Fruit fly (Drosophila melanogaster) Kc167 (cell line): ENCODE data around the gene RluA-2.

ENCODE experiments used
- Myc ChIP-seq: fragments of >200 bp; optimal IDR thresholded peaks from 2 replicates; lab custom pipeline; 2017; ENCODE audit warnings: missing external identifiers
- Sin3A ChIP-seq: fragments of >200 bp; optimal IDR thresholded peaks from 2 replicates; lab custom pipeline; 2018; ENCODE audit warnings: missing external identifiers
- h ChIP-seq: fragments of >200 bp; optimal IDR thresholded peaks from 3 replicates; lab custom pipeline; 2018; ENCODE audit warnings: missing external identifiers
- insv ChIP-seq: fragments of >200 bp; optimal IDR thresholded peaks from 3 replicates; lab custom pipeline; 2018; ENCODE audit warnings: missing external identifiers
- psq ChIP-seq: fragments of >200 bp; optimal IDR thresholded peaks from 2 replicates; lab custom pipeline; 2017; ENCODE audit warnings: missing external identifiers
- ttk ChIP-seq: sonication (Bioruptor generic); optimal IDR thresholded peaks from 2 replicates; lab custom pipeline; 2017; ENCODE audit warnings: missing external identifiers

RluA-2 gene

DNA sequence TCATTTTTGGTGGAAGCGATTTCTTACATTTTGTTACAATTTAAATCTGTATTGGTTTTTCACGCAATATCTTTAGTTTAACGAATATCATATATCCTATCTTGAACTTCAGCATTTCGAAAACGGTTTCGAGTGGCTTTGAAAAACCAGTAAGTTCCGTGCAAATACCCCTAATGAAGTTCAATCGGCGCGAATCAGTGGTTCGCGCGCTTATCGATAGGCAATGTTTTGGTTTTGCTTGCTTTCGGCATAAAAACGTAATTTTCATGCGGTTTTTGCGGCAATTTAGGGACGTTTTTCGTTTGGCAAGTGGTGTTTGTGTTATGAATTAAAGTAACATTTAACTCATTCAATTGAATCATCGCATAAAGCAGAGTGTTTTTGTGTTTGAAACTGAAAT lies at the start of gene RluA-2:
Gene RluA-2 (plus strand): TSS at position 195 of the 400 bp plus-strand sequence.
- TF ChIP-seq insv (lab: Kevin White, UChicago) (no peak), Myc (lab: Kevin White, UChicago) (no peak), Sin3A (lab: Kevin White, UChicago) (no peak), ttk (no peak), h (lab: Kevin White, UChicago) (no peak), psq (lab: Kevin White, UChicago) (no peak)

- TF ChIP-seq Sin3A (lab: Kevin White, UChicago) (no peak), insv (lab: Kevin White, UChicago) (no peak), psq (lab: Kevin White, UChicago) (no peak), ttk (no peak), Myc (lab: Kevin White, UChicago) (no peak), h (lab: Kevin White, UChicago) (no peak)
Measured at dm6 chr2L:10428528-10428927, 48.3 kb upstream of the RluA-2 start, which contains the start of gene CG5188. CG5188 (plus strand) TSS chr2L:10428829.

- no peak for TF ChIP-seq insv (lab: Kevin White, UChicago)
- TF ChIP-seq Sin3A (lab: Kevin White, UChicago): no peak
- no peak for TF ChIP-seq ttk
- TF ChIP-seq h (lab: Kevin White, UChicago): no peak
- TF ChIP-seq Myc (lab: Kevin White, UChicago): no peak
- no peak for TF ChIP-seq psq (lab: Kevin White, UChicago)
Measured at dm6 chr2L:10430802-10431476, 45.9 kb upstream of the RluA-2 start, which contains the start of the genes Bug22 and TfIIB. Bug22 (minus strand) TSS chr2L:10430918. TfIIB (plus strand) TSS chr2L:10431338.

dm6 chr2L:10435606-10436160 lies 41.2 kb upstream of the RluA-2 start, which contains the start of the genes TBC1D16 and holn1:
TBC1D16 (minus strand) TSS chr2L:10435656.
holn1 (plus strand) TSS chr2L:10435995.
- TF ChIP-seq psq (lab: Kevin White, UChicago) (no peak), h (lab: Kevin White, UChicago) (no peak), ttk (no peak), Sin3A (lab: Kevin White, UChicago) (no peak), Myc (lab: Kevin White, UChicago) (no peak), insv (lab: Kevin White, UChicago) (no peak)

DNA sequence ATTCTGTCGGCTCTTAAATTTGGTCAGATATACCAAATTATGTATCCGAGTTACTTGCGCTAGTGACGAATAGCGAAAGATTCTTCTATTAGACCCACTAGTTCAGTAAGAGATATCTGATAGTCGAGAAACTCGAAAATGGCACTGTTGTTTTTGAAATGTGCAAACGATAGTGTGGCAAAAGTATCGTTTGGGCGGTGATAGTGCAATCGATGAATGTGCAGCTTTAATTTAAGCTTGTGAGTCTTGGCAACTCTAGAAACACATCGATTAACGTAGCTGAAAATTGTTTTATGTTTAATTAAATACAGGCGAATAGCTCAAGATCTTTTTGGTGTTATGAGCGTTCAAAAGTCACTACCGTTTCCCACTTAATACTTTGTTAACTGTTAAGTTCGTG lies 39.6 kb upstream of the RluA-2 start, which contains the start of gene STUB1:
Gene STUB1 (plus strand): TSS at position 232 of the 400 bp plus-strand sequence.
- TF ChIP-seq psq (lab: Kevin White, UChicago) (no peak), ttk (no peak), insv (lab: Kevin White, UChicago) (no peak), Sin3A (lab: Kevin White, UChicago) (no peak), h (lab: Kevin White, UChicago) (no peak), Myc (lab: Kevin White, UChicago) (no peak)

DNA sequence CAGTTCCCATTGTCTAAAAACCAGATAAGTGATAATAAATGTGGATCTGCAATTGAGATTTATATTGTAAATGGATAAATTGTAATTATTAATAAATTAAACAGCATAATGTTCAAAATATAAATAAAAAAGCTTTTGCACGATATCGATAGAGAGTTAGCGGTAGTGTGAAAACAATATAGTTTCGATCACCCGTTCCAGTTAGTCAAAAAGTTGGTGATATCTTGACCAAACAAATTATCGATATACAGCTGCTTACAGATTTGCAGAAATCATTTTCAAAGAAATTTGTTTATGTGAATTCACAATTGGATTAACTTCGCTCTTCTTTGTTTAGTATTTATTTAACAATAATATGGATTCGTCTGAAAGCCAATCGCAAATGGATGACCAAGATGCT lies 37.7 kb upstream of the RluA-2 start, which contains the start of gene Nse4:
Gene Nse4 (plus strand): TSS at position 267 of the 400 bp plus-strand sequence.
- TF ChIP-seq h (lab: Kevin White, UChicago) (no peak), Sin3A (lab: Kevin White, UChicago) (no peak), Myc (lab: Kevin White, UChicago) (no peak), psq (lab: Kevin White, UChicago) (no peak), insv (lab: Kevin White, UChicago) (no peak), ttk (no peak)

- TF ChIP-seq Sin3A (lab: Kevin White, UChicago) (no peak), psq (lab: Kevin White, UChicago) (no peak), insv (lab: Kevin White, UChicago) (no peak), h (lab: Kevin White, UChicago) (no peak), Myc (lab: Kevin White, UChicago) (no peak), ttk (no peak)
Measured at dm6 chr2L:10442048-10442790, 34.7 kb upstream of the RluA-2 start, which contains the start of gene loh. loh (plus strand) TSS chr2L:10442534.

DNA sequence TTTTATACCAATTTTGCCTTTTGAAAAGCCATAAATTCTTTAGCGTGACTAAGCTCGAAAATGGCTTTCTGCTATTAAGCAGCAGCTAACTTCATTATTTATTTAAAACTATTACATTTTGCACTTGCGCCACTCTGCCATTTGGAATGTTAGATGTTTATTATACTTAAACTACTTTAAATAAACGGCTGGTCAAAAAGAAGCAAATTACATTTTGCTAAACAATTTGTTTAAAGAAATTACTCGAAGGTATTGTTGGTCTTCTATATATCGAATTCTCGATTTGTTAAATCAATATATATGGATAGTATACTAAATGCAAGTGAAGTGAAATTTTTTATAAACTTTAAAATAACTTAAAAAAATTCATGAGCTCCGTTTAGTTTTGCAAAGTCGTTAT lies 24.6 kb upstream of the RluA-2 start, which contains the start of gene ppk10:
Gene ppk10 (minus strand): TSS at position 101 of the 400 bp plus-strand sequence.
- TF ChIP-seq ttk (no peak), Myc (lab: Kevin White, UChicago) (no peak), Sin3A (lab: Kevin White, UChicago) (no peak), psq (lab: Kevin White, UChicago) (no peak), h (lab: Kevin White, UChicago) (no peak), insv (lab: Kevin White, UChicago) (no peak)

dm6 chr2L:10455944-10456520 lies 20.8 kb upstream of the RluA-2 start:
- TF ChIP-seq ttk: no peak
- no peak for TF ChIP-seq insv (lab: Kevin White, UChicago)
- TF ChIP-seq Myc (lab: Kevin White, UChicago): no peak
- no peak for TF ChIP-seq Sin3A (lab: Kevin White, UChicago)
- TF ChIP-seq psq (lab: Kevin White, UChicago): no peak
- TF ChIP-seq h (lab: Kevin White, UChicago): no peak

dm6 chr2L:10457191-10457899 lies 19.5 kb upstream of the RluA-2 start, which contains the start of the genes LManI and LManII:
LManI (minus strand) TSS chr2L:10457241.
LManII (plus strand) TSS chr2L:10457658.
- TF ChIP-seq insv (lab: Kevin White, UChicago) (no peak), Myc (lab: Kevin White, UChicago) (no peak), Sin3A (lab: Kevin White, UChicago) (no peak), ttk (no peak), psq (lab: Kevin White, UChicago) (no peak), h (lab: Kevin White, UChicago) (no peak)
